Fruit fly (Drosophila melanogaster) S2 (cell line): Measurements from ENCODE around the gene CG4408.

ENCODE experiments used
- CG8478 ChIP-seq: fragments of >200 bp; optimal IDR thresholded peaks from 2 replicates; lab custom pipeline; 2018
- CTCF ChIP-seq, 2 experiments: fragments of >200 bp; optimal IDR thresholded peaks; 2 replicates each; lab custom pipeline; 2018

DNA sequence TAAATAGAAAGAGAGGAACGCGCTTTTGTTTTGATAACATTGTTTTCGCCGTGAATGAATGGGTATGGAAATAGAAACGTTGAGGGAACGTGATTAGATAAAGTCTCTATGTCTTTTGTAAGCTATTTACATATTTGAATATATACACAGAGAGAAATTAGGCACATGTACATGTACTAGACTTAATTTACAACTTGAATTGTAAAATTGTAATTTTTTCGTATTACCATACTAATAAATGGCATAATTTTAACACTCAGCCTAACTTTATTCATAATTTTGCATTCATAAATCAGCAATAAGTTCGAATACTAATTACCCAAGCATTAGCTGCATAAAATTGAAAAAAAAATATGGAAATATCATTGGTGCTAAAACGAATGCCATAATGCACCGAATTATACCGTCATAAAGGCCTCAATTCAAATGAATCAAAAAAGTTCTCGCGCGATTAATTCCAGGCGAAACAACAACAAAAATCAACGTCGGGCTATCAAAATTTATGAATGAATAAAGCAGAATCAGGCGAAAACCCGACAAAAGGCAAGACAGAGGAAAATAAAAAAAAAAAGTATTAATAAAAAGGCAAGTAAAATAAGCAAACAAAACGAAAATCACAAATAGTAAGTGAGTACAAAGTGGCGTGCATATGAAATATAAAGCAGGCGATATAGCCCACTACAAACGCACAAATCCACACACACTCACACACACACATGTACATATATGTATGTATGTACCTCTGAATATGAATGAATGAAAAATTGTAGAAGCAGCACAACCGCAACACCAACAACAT lies 30.6 kb downstream of the CG4408 start:
- TF ChIP-seq CTCF (optimal IDR thresholded peaks at IDR 0.05; lab: Kevin White, UChicago) = no peak
- no peak for TF ChIP-seq CG8478 (lab: Kevin White, UChicago)
